Worm (Caenorhabditis elegans) whole organism, L2 larva: ENCODE measurements around the gene mes-4.
A peak's percentile ranks its signal among the peaks of the same experiment; 100 is the strongest.

Experiments
- C34F6.9 ChIP-seq: fragments of 150-350 bp; optimal IDR thresholded peaks from 2 replicates; lab custom pipeline; 2014; ENCODE audit warnings: missing biosample characterization, missing genetic modification characterization
- F13H6.1 ChIP-seq: sonication (generic microtip); optimal IDR thresholded peaks from 2 replicates; lab custom pipeline; 2016; ENCODE audit warnings: missing genetic modification characterization, missing compliant biosample characterization
- ZK546.5 ChIP-seq: sonication (generic microtip); optimal IDR thresholded peaks from 2 replicates; lab custom pipeline; 2017; ENCODE audit warnings: missing biosample characterization, missing genetic modification characterization
- aly-2 ChIP-seq: fragments of 150-350 bp; optimal IDR thresholded peaks from 2 replicates; lab custom pipeline; 2014; ENCODE audit warnings: missing biosample characterization, missing genetic modification characterization
- ama-1 ChIP-seq: fragments of 150-350 bp; optimal IDR thresholded peaks from 2 replicates; lab custom pipeline; 2018; ENCODE audit warnings: inconsistent platforms
- ceh-16 ChIP-seq: fragments of 150-350 bp; optimal IDR thresholded peaks from 2 replicates; lab custom pipeline; 2014; ENCODE audit warnings: missing biosample characterization, missing genetic modification characterization
- crh-2 ChIP-seq: sonication (generic microtip); optimal IDR thresholded peaks from 2 replicates; lab custom pipeline; 2017; ENCODE audit warnings: missing biosample characterization, missing genetic modification characterization
- elt-1 ChIP-seq: fragments of 150-350 bp; optimal IDR thresholded peaks from 2 replicates; lab custom pipeline; 2014; ENCODE audit warnings: missing biosample characterization, missing genetic modification characterization
- fos-1 ChIP-seq: fragments of 150-350 bp; optimal IDR thresholded peaks from 2 replicates; lab custom pipeline; 2014; ENCODE audit warnings: missing biosample characterization, missing genetic modification characterization
- gmeb-1 ChIP-seq: fragments of 150-350 bp; optimal IDR thresholded peaks from 2 replicates; lab custom pipeline; 2014; ENCODE audit warnings: missing biosample characterization, missing genetic modification characterization
- lin-11 ChIP-seq: fragments of 150-350 bp; sonication (generic microtip); optimal IDR thresholded peaks from 2 replicates; lab custom pipeline; 2014; ENCODE audit warnings: missing biosample characterization, missing genetic modification characterization, inconsistent platforms, mixed read lengths
- lin-13 ChIP-seq: fragments of 150-350 bp; optimal IDR thresholded peaks from 2 replicates; lab custom pipeline; 2014; ENCODE audit warnings: missing biosample characterization, missing genetic modification reagents, missing genetic modification characterization
- lin-39 ChIP-seq: fragments of 150-350 bp; optimal IDR thresholded peaks from 2 replicates; lab custom pipeline; 2014; ENCODE audit warnings: missing biosample characterization, missing genetic modification reagents, missing genetic modification characterization
- lsy-2 ChIP-seq, 2 experiments: fragments of 150-350 bp in 1 of 2; sonication (generic microtip) in 1 of 2; optimal IDR thresholded peaks; 2 replicates each; lab custom pipeline; 2014 to 2017; ENCODE audit warnings: missing biosample characterization in 2 of 2, missing genetic modification characterization in 2 of 2
- mbf-1 ChIP-seq: sonication (generic microtip); optimal IDR thresholded peaks from 2 replicates; lab custom pipeline; 2017; ENCODE audit warnings: missing biosample characterization, missing genetic modification characterization
- mdl-1 ChIP-seq, 2 experiments: fragments of 150-350 bp in 1 of 2; sonication (generic microtip) in 1 of 2; optimal IDR thresholded peaks; 2 replicates each; lab custom pipeline; 2017; ENCODE audit warnings: missing biosample characterization in 2 of 2, missing genetic modification characterization in 2 of 2
- nhr-10 ChIP-seq: sonication (generic microtip); optimal IDR thresholded peaks from 2 replicates; lab custom pipeline; 2017; ENCODE audit warnings: missing biosample characterization, missing genetic modification characterization
- nhr-12 ChIP-seq: fragments of 150-350 bp; optimal IDR thresholded peaks from 2 replicates; lab custom pipeline; 2014; ENCODE audit warnings: missing biosample characterization, missing genetic modification characterization
- nhr-129 ChIP-seq: fragments of 150-350 bp; optimal IDR thresholded peaks from 2 replicates; lab custom pipeline; 2014; ENCODE audit warnings: missing biosample characterization, missing genetic modification characterization
- nhr-21 ChIP-seq: fragments of 150-350 bp; optimal IDR thresholded peaks from 2 replicates; lab custom pipeline; 2014; ENCODE audit warnings: missing biosample characterization, missing genetic modification characterization
- nhr-23 ChIP-seq: fragments of 150-350 bp; optimal IDR thresholded peaks from 2 replicates; lab custom pipeline; 2014; ENCODE audit warnings: missing biosample characterization, missing genetic modification reagents, missing genetic modification characterization
- nhr-237 ChIP-seq: fragments of 150-350 bp; optimal IDR thresholded peaks from 2 replicates; lab custom pipeline; 2014; ENCODE audit warnings: missing biosample characterization, missing genetic modification characterization
- nhr-25 ChIP-seq: fragments of 150-350 bp; sonication (generic microtip); optimal IDR thresholded peaks from 3 replicates; lab custom pipeline; 2014; ENCODE audit warnings: missing biosample characterization, missing genetic modification characterization
- nhr-6 ChIP-seq: fragments of 150-350 bp; optimal IDR thresholded peaks from 2 replicates; lab custom pipeline; 2014; ENCODE audit warnings: missing biosample characterization, missing genetic modification characterization
- peb-1 ChIP-seq: fragments of 150-350 bp; optimal IDR thresholded peaks from 2 replicates; lab custom pipeline; 2014; ENCODE audit warnings: missing biosample characterization, missing genetic modification characterization
- sem-4 ChIP-seq: fragments of 150-350 bp; optimal IDR thresholded peaks from 2 replicates; lab custom pipeline; 2014; ENCODE audit warnings: missing biosample characterization, missing genetic modification reagents, missing genetic modification characterization
- skn-1 ChIP-seq: sonication (generic microtip); optimal IDR thresholded peaks from 2 replicates; lab custom pipeline; 2017; ENCODE audit warnings: missing biosample characterization, missing genetic modification characterization
- sma-3 ChIP-seq: sonication (generic microtip); optimal IDR thresholded peaks from 2 replicates; lab custom pipeline; 2016; ENCODE audit warnings: missing genetic modification reagents, missing genetic modification characterization, missing compliant biosample characterization
- sma-9 ChIP-seq, 2 experiments: fragments of 150-350 bp in 1 of 2; sonication (generic microtip) in 1 of 2; optimal IDR thresholded peaks; 2 replicates each; lab custom pipeline; 2014 to 2016; ENCODE audit warnings: missing genetic modification characterization in 2 of 2, mild to moderate bottlenecking in 1 of 2, missing biosample characterization in 1 of 2, missing compliant biosample characterization in 1 of 2, missing genetic modification reagents in 1 of 2, moderate library complexity in 1 of 2
- snpc-4 ChIP-seq: fragments of 150-350 bp; optimal IDR thresholded peaks from 2 replicates; lab custom pipeline; 2014; ENCODE audit warnings: missing biosample characterization, missing genetic modification characterization
- unc-39 ChIP-seq: fragments of 150-350 bp; optimal IDR thresholded peaks from 2 replicates; lab custom pipeline; 2014; ENCODE audit warnings: missing biosample characterization, missing genetic modification characterization
- unc-55 ChIP-seq: fragments of 150-350 bp; sonication (generic microtip); optimal IDR thresholded peaks from 3 replicates; lab custom pipeline; 2014; ENCODE audit warnings: missing biosample characterization, missing genetic modification reagents, missing genetic modification characterization
- unc-62 ChIP-seq: fragments of 150-350 bp; optimal IDR thresholded peaks from 2 replicates; lab custom pipeline; 2014; ENCODE audit warnings: missing biosample characterization, missing genetic modification reagents, missing genetic modification characterization
- ztf-1 ChIP-seq: fragments of 200-800 bp; sonication (Bioruptor generic); conservative IDR thresholded peaks from 2 replicates; pipeline ENCODE4 v1.3.6; 2022; ENCODE audit warnings: missing genetic modification characterization, missing compliant biosample characterization
- ztf-11 ChIP-seq: sonication (generic microtip); optimal IDR thresholded peaks from 2 replicates; lab custom pipeline; 2017; ENCODE audit warnings: missing biosample characterization, missing genetic modification characterization
- ztf-4 ChIP-seq: fragments of 150-350 bp; optimal IDR thresholded peaks from 2 replicates; lab custom pipeline; 2014; ENCODE audit warnings: missing biosample characterization, missing genetic modification characterization

mes-4 gene

DNA sequence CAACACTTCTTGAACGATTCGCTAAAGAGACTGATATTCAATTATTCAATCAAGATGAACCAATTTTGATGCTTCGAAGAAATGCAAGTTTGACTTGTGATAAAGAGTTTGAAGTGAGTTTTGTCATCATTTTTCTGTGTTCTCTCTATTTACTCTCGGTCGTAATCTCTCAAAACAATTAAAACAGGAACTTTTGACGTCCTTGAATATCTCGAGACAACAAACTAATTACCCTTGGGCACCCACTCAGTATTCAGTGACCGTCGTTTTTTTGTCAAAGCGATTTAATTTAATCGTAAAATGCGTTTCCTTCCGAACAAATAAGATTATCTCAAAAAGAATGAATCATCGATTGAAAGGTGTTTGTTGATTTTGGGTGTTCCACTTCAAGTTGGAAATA is 26.8 kb upstream of the mes-4 start:
- TF ChIP-seq unc-62 (GFP tag; lab: Kevin White, UChicago) = no peak
- TF ChIP-seq lin-11 (tag; lab: Kevin White, UChicago) = no peak
- TF ChIP-seq nhr-12 (tag; lab: Kevin White, UChicago) = no peak
- no peak for TF ChIP-seq mdl-1 (tag; optimal IDR thresholded peaks at IDR 0.05; lab: Kevin White, UChicago)
- TF ChIP-seq nhr-25 (tag; lab: Kevin White, UChicago) = peak; percentile 69
- peak; percentile 24 for TF ChIP-seq sma-3 (GFP tag; lab: Kevin White, UChicago)
- peak; percentile 34 for TF ChIP-seq ama-1 (lab: Kevin White, UChicago)
- peak; percentile 1 for TF ChIP-seq ztf-4 (tag; lab: Kevin White, UChicago)
- TF ChIP-seq crh-2 = peak; percentile 1
- TF ChIP-seq skn-1 (tag; lab: Kevin White, UChicago) = peak; percentile 69
- TF ChIP-seq sma-9 (GFP tag; optimal IDR thresholded peaks at IDR 0.05; lab: Kevin White, UChicago) = peak; percentile 3
- TF ChIP-seq sma-9 (tag; optimal IDR thresholded peaks at IDR 0.05; lab: Kevin White, UChicago) = no peak
- TF ChIP-seq ztf-1 (GFP tag; lab: Robert Waterston, UW) = no peak
- TF ChIP-seq mbf-1 (tag; lab: Kevin White, UChicago) = no peak

DNA sequence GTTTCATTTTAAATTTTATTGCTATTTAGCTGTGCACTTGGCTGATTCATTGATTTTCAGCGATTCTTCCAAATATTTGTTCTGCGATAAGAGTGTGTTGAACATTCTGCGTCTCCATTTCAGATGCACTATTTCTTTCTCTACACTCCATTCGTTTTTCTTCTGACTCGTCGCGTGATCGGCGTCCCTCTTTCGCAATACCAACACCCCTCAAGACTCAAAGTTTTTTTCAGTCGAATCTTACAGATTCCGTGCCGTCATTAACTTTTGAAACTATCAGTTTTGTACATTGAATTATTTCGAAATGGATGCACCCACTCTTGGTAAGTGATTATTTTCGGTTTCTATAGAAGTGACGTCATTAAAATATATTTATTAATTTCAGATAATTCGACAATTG is 25.6 kb upstream of the mes-4 start, which contains the start of gene frm-10:
TSS of gene frm-10 (plus strand) at position 234 of the 400 bp plus-strand sequence.
- peak; percentile 93 for TF ChIP-seq fos-1
- no peak for TF ChIP-seq unc-62 (GFP tag; lab: Kevin White, UChicago)
- TF ChIP-seq lin-11 (tag; lab: Kevin White, UChicago) = peak; percentile 23
- TF ChIP-seq snpc-4 (tag; lab: Kevin White, UChicago) = no peak
- TF ChIP-seq lin-13 (GFP tag; lab: Kevin White, UChicago) = peak; percentile 13
- no peak for TF ChIP-seq nhr-23
- peak; percentile 79 for TF ChIP-seq skn-1 (tag; lab: Kevin White, UChicago)
- peak; percentile 59 for TF ChIP-seq F13H6.1 (tag; lab: Kevin White, UChicago)
- TF ChIP-seq nhr-6 (tag; lab: Kevin White, UChicago) = no peak
- peak; percentile 8 to 28 for TF ChIP-seq mdl-1 (tag; optimal IDR thresholded peaks at IDR 0.05; lab: Kevin White, UChicago)
- TF ChIP-seq sem-4 (tag; lab: Kevin White, UChicago) = no peak
- no peak for TF ChIP-seq ztf-11 (tag; lab: Kevin White, UChicago)
- TF ChIP-seq ZK546.5 (tag; lab: Kevin White, UChicago) = no peak
- peak; percentile 68 for TF ChIP-seq gmeb-1 (tag; lab: Kevin White, UChicago)
- peak; percentile 27 for TF ChIP-seq nhr-25 (tag; lab: Kevin White, UChicago)
- TF ChIP-seq sma-9 (GFP tag; optimal IDR thresholded peaks at IDR 0.05; lab: Kevin White, UChicago) = peak; percentile 65
- no peak for TF ChIP-seq sma-9 (tag; optimal IDR thresholded peaks at IDR 0.05; lab: Kevin White, UChicago)
- peak; percentile 8 to 65 for TF ChIP-seq lsy-2 (tag; optimal IDR thresholded peaks at IDR 0.05; lab: Kevin White, UChicago)
- TF ChIP-seq ztf-4 (tag; lab: Kevin White, UChicago) = peak; percentile 25
- TF ChIP-seq nhr-129 (tag; lab: Kevin White, UChicago) = peak; percentile 84
- TF ChIP-seq crh-2 = peak; percentile 81
- peak; percentile 61 for TF ChIP-seq ama-1 (lab: Kevin White, UChicago)
- no peak for TF ChIP-seq unc-39
- TF ChIP-seq C34F6.9 (tag; lab: Kevin White, UChicago) = peak; percentile 82
- peak; percentile 80 for TF ChIP-seq unc-55
- TF ChIP-seq aly-2 (tag; lab: Kevin White, UChicago) = no peak
- peak; percentile 14 for TF ChIP-seq nhr-10
- no peak for TF ChIP-seq nhr-237 (tag; lab: Kevin White, UChicago)
- TF ChIP-seq peb-1 = no peak
- TF ChIP-seq sma-3 (GFP tag; lab: Kevin White, UChicago) = peak; percentile 59
- TF ChIP-seq ceh-16 (tag; lab: Kevin White, UChicago) = no peak
- no peak for TF ChIP-seq nhr-21 (tag; lab: Kevin White, UChicago)
- TF ChIP-seq, all 48 proteins: peak for 18

DNA sequence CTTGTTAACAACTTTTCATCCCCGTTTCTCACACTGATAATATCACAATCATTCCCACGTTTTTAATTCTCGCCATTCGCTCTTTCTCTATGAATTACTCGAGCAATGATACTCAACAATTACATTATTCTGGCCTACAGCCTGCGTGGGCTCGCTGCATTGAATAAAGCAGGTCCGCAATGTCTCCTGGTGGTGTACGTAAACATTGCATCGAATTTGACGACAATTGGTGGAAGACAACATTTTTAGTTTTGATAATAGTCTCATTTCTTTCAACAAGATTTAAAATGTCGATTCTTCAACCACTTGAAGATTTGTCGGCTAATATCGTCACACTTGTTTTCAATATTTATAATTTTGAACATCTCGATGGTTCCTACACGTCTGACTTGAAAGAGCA is 22.0 kb upstream of the mes-4 start, which contains the start of gene bath-39:
TSS of gene bath-39 (plus strand) at position 137 of the 400 bp plus-strand sequence.
- TF ChIP-seq lsy-2 (tag; optimal IDR thresholded peaks at IDR 0.05; lab: Kevin White, UChicago) = peak in 1 of 2 experiments; percentile 33
- peak; percentile 37 for TF ChIP-seq unc-55
- no peak for TF ChIP-seq lin-39 (tag; lab: Kevin White, UChicago)
- peak; percentile 52 for TF ChIP-seq C34F6.9 (tag; lab: Kevin White, UChicago)
- TF ChIP-seq nhr-129 (tag; lab: Kevin White, UChicago) = peak; percentile 50
- TF ChIP-seq elt-1 (tag; lab: Kevin White, UChicago) = no peak
